Fruit fly (Drosophila melanogaster): ENCODE measurements around the gene PyK.
A peak's percentile ranks its signal among the peaks of the same experiment; 100 is the strongest.

Gene PyK

DNA sequence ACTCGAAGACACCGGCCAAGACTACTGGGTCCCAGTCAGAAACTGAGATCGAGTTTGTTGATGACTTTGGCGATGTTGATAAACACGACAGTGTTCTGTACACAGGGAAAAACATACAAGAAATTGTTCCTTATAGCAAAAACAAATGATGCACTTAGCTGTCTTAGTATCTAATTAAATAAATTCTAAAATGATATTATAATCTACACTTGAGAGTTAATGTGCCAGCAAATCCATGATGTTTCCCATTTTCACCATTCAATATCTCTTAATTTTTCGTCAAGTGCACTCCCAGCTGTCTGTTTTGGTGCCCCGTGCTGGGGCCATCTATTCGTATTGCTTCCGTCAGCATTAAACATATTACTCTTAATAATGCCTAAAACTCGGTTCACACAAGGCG lies 32.9 kb downstream of the PyK start (continued):
- TF ChIP-seq Eip74EF (GFP tag; optimal IDR thresholded peaks at IDR 0.05) (no peak), Dek (tag; optimal IDR thresholded peaks at IDR 0.05) (no peak), CG9215 (GFP tag; IDR thresholded peaks at IDR 0.05) (peak; percentile 26; the same call in 1 of the 2 replicates), wdn (GFP tag; IDR thresholded peaks at IDR 0.05) (no peak), zfh2 (GFP tag; optimal IDR thresholded peaks at IDR 0.05) (no peak), CG7786 (GFP tag; optimal IDR thresholded peaks at IDR 0.05) (no peak), CG6791 (GFP tag; IDR thresholded peaks at IDR 0.05; ENCODE audit: partially characterized antibody) (no peak), tin (GFP tag; optimal IDR thresholded peaks at IDR 0.05) (peak; percentile 3), nmo (GFP tag; optimal IDR thresholded peaks at IDR 0.05) (peak; percentile 34), row (GFP tag; IDR thresholded peaks at IDR 0.05) (peak; percentile 61; the same call in 2 of the 3 replicates), Jarid2 (GFP tag; optimal IDR thresholded peaks at IDR 0.05) (no peak), chif (GFP tag; optimal IDR thresholded peaks at IDR 0.05) (peak in 1 of 2 experiments; percentile 7), Xbp1 (GFP tag; optimal IDR thresholded peaks at IDR 0.05) (peak; percentile 11), ab (GFP tag; optimal IDR thresholded peaks at IDR 0.05) (no peak), CG13424 (tag; optimal IDR thresholded peaks at IDR 0.05) (no peak), ttk (GFP tag; IDR thresholded peaks at IDR 0.05) (no peak), Opbp (GFP tag; IDR thresholded peaks at IDR 0.05; ENCODE audit: partially characterized antibody) (no peak), CG8359 (GFP tag; optimal IDR thresholded peaks at IDR 0.05; ENCODE audit: borderline replicate concordance) (no peak), Dref (GFP tag; IDR thresholded peaks at IDR 0.05) (no peak), Ptx1 (GFP tag; IDR thresholded peaks at IDR 0.05) (peak; percentile 58), eve (GFP tag; optimal IDR thresholded peaks at IDR 0.05) (no peak), Neu2 (GFP tag; optimal IDR thresholded peaks at IDR 0.05; ENCODE audit: borderline replicate concordance) (no peak), Lhr (GFP tag; optimal IDR thresholded peaks at IDR 0.05) (no peak), CG6254 (GFP tag; optimal IDR thresholded peaks at IDR 0.05) (no peak), CG2120 (GFP tag; optimal IDR thresholded peaks at IDR 0.05) (peak; percentile 61), CG17912 (GFP tag; optimal IDR thresholded peaks at IDR 0.05) (no peak), CG6689 (GFP tag; IDR thresholded peaks at IDR 0.05) (peak; percentile 43), crp (GFP tag; optimal IDR thresholded peaks at IDR 0.05) (no peak), PHDP (tag; optimal IDR thresholded peaks at IDR 0.05) (no peak), pb (GFP tag; optimal IDR thresholded peaks at IDR 0.05) (no peak), Oaz (GFP tag; IDR thresholded peaks at IDR 0.05) (no peak), CG16863 (GFP tag; optimal IDR thresholded peaks at IDR 0.05) (no peak), mld (GFP tag; IDR thresholded peaks at IDR 0.05; ENCODE audit: partially characterized antibody) (no peak), gro (GFP tag; optimal IDR thresholded peaks at IDR 0.05) (no peak), unc-4 (GFP tag; IDR thresholded peaks at IDR 0.05; ENCODE audit: partially characterized antibody) (no peak), CG10979 (tag; optimal IDR thresholded peaks at IDR 0.05) (peak; percentile 42), bcd (GFP tag; optimal IDR thresholded peaks at IDR 0.05) (peak; percentile 27), CG16779 (GFP tag; IDR thresholded peaks at IDR 0.05) (no peak), Vsx1 (GFP tag; optimal IDR thresholded peaks at IDR 0.05) (no peak), CG11504 (tag; optimal IDR thresholded peaks at IDR 0.05) (no peak), Hand (GFP tag; optimal IDR thresholded peaks at IDR 0.05) (no peak), E2f2 (GFP tag; IDR thresholded peaks at IDR 0.05) (no peak), tio (GFP tag; optimal IDR thresholded peaks at IDR 0.05) (no peak), HLH4C (GFP tag; IDR thresholded peaks at IDR 0.05; ENCODE audit: partially characterized antibody) (no peak), CG7839 (tag; optimal IDR thresholded peaks at IDR 0.05) (no peak), Ets97D (GFP tag; optimal IDR thresholded peaks at IDR 0.05) (no peak), Rfx (GFP tag; IDR thresholded peaks at IDR 0.05) (peak; percentile 80), sd (tag; optimal IDR thresholded peaks at IDR 0.05) (no peak), CG11695 (GFP tag; IDR thresholded peaks at IDR 0.05) (peak; percentile 51; the same call in 1 of the 3 replicates), E2f1 (GFP tag; IDR thresholded peaks at IDR 0.05) (peak; percentile 41; the same call in 1 of the 2 replicates)

All from whole organism, embryonic.